Worm (Caenorhabditis elegans): ENCODE measurements around the gene F42A9.8.

Gene F42A9.8

DNA sequence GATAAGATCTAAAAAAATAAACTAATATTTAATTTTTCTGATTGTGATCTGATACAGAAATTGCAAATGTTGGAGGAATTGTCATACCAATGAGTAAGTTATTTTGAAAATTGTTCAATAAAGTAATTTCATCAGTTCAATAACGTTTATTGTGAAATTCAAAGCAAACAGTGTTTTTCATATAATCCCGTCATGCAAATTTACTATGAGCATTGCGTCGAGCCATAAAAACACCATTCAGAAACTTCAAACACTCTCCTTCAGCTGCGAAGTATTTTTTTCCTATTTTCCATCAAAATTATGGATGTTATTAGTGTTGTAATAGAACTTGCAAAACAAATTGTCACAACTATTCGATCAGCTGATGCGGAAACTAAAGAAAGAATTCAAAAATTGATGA lies 33.2 kb upstream of the F42A9.8 start, which contains the start of gene C49C8.8:
Gene C49C8.8, plus strand, starts transcription at position 301 of the 400 bp plus-strand sequence.
- TF ChIP-seq F57A8.1 (GFP tag; optimal IDR thresholded peaks at IDR 0.05) (no peak), B0336.3 (GFP tag; IDR thresholded peaks at IDR 0.05) (no peak), ceh-40 (GFP tag; IDR thresholded peaks at IDR 0.05) (no peak), rpc-1 (optimal IDR thresholded peaks at IDR 0.05) (no peak), rpc-1 (tag; optimal IDR thresholded peaks at IDR 0.05) (no peak), zfh-2 (GFP tag; conservative IDR thresholded peaks at IDR 0.05) (no peak), Y95B8A.8 (GFP tag; IDR thresholded peaks at IDR 0.05) (no peak), ZK185.1 (tag; optimal IDR thresholded peaks at IDR 0.05; ENCODE audit: poor library complexity, severe bottlenecking) (no peak), T26A5.8 (tag; optimal IDR thresholded peaks at IDR 0.05) (no peak), pha-4 (tag; optimal IDR thresholded peaks at IDR 0.05) (no peak), F33H1.4 (GFP tag; IDR thresholded peaks at IDR 0.05) (no peak), sptf-2 (GFP tag; optimal IDR thresholded peaks at IDR 0.05) (no peak), nhr-27 (tag; optimal IDR thresholded peaks at IDR 0.05) (no peak), lin-26 (GFP tag; IDR thresholded peaks at IDR 0.05) (no peak), hsf-1 (GFP tag; IDR thresholded peaks at IDR 0.05) (no peak), rec-8 (tag; optimal IDR thresholded peaks at IDR 0.05) (no peak), Y53F4B.3 (GFP tag; IDR thresholded peaks at IDR 0.05) (no peak), attf-5 (GFP tag; optimal IDR thresholded peaks at IDR 0.05) (no peak)

DNA sequence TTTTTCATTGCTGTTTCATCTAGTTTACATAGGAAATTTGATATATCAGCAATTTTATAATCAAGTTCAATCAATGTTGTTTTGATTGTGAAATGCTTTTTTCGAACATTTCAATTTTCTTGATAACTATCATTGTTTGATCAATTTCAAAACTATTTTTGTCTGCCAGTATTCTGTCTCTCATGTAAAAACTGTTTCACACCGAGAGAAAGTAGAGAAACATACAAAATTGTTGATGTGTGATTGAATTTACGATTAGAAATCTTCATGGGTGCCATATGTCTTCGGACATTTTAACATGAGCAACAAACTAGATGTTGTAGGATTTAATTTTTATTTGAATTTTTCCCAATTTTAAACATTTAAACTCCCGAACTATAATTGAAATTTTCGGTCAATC lies 32.1 kb upstream of the F42A9.8 start, which contains the start of gene C49C8.2:
Gene C49C8.2, plus strand, starts transcription at position 393 of the 400 bp plus-strand sequence.
- TF ChIP-seq ceh-100 (GFP tag; IDR thresholded peaks at IDR 0.05) (no peak), nhr-80 (tag; optimal IDR thresholded peaks at IDR 0.05) (peak; percentile 34)

DNA sequence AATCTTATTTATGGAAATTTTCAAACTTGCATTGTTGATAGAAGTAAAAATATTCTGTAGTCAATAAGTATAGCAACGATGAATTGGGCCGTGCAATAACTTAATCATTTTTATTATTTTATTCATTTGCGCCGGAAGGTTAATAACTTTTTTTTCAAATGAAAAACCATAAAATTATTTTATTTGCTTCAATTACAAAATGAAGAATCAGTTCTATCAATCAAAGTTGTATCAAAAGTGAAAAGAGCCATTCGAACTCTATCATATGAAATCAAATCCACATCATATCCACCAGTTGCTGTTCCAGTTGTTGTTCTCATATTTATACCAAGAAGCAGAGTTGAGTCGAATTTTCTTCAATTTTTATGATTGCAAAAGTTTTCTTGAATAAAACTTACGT lies 29.9 kb upstream of the F42A9.8 start, which contains the start of gene cyp-33E1:
Gene cyp-33E1, minus strand, starts transcription at position 101 of the 400 bp plus-strand sequence.
- TF ChIP-seq ztf-26 (tag; optimal IDR thresholded peaks at IDR 0.05) = no peak
- no peak for TF ChIP-seq egrh-3 (GFP tag; IDR thresholded peaks at IDR 0.05)
- no peak for TF ChIP-seq atf-7 (tag; optimal IDR thresholded peaks at IDR 0.05)
- no peak for TF ChIP-seq madf-6 (GFP tag; IDR thresholded peaks at IDR 0.05)
- TF ChIP-seq aptf-2 (GFP tag; conservative IDR thresholded peaks at IDR 0.05) = no peak
- TF ChIP-seq mxl-1 (tag; optimal IDR thresholded peaks at IDR 0.05) = no peak
- no peak for TF ChIP-seq lsl-1 (GFP tag; optimal IDR thresholded peaks at IDR 0.05)
- no peak for TF ChIP-seq ceh-40 (GFP tag; IDR thresholded peaks at IDR 0.05)
- TF ChIP-seq C17E4.6 (GFP tag; IDR thresholded peaks at IDR 0.05) = no peak

DNA sequence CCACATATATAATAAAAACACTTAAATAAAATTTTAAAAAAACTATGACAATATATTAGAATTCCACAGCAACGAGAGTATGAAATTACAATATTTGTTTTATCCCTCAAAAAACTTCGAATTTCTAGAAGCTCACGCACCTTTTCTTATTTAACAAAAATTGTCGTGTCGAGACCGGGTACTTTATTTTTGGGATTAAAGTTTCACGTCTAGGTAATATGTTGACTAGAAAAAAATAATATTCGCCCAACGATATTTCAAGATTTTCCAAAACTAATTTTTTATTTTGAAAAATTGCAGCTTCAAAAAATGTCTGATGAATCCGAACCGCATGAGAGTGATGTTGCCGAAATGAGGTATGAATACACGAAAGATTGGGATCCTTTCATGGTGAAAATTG lies 25.8 kb upstream of the F42A9.8 start, which contains the start of gene C49C8.3:
Gene C49C8.3, plus strand, starts transcription at position 301 of the 400 bp plus-strand sequence.
- TF ChIP-seq Y79H2A.3 (GFP tag; conservative IDR thresholded peaks at IDR 0.05) (no peak), lin-26 (GFP tag; IDR thresholded peaks at IDR 0.05) (no peak)

DNA sequence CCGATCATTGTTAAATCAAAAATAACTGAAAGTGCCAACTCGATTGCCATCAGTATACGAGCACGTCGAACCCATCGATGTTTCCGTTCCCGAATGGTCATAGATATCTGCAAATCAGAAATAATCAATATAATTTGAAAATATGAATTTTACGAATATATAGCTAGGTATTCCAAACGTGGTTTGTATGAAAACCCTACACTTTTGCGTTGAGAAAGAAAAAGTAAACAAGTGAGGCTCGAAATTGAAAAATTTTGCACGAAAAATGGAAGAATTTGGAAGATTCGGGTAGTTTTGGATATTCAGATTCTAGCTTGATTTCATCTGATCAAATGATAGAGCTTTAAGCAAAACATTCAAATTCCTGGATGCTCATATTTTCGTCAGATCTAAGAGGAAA lies 20.2 kb upstream of the F42A9.8 start, which contains the start of gene F42A9.9:
Gene F42A9.9, minus strand, starts transcription at position 101 of the 400 bp plus-strand sequence.
- TF ChIP-seq tbp1 (GFP tag; optimal IDR thresholded peaks at IDR 0.05) (no peak), hsf-1 (GFP tag; IDR thresholded peaks at IDR 0.05) (no peak), ceh-91 (GFP tag; IDR thresholded peaks at IDR 0.05) (no peak), egl-44 (GFP tag; IDR thresholded peaks at IDR 0.05) (no peak), atf-7 (tag; optimal IDR thresholded peaks at IDR 0.05) (no peak), mes-4 (tag; optimal IDR thresholded peaks at IDR 0.05) (no peak), T07F8.4 (tag; optimal IDR thresholded peaks at IDR 0.05) (no peak), egrh-3 (GFP tag; IDR thresholded peaks at IDR 0.05) (no peak), F37B4.10 (GFP tag; IDR thresholded peaks at IDR 0.05) (no peak)
